In genomic region chr2L:819315-820032, dm6 we compare ENCODE assay signal across 1 fruit fly cellular context.
TF ChIP-seq lines count a peak whose summit lies in the region.

TSS of gene PGAP2 (minus strand) at chr2L:819508.
TSS of gene Clp (plus strand) at chr2L:819964.

TF ChIP-seq in whole organism, embryonic, 481 proteins besides CTCF, POLR2A, EP300 and RAD21 (continued from another document and continues in another):
- TF ChIP-seq seq (GFP tag; IDR thresholded peaks at IDR 0.05; lab: Robert Waterston, UW) (peak; percentile 38; the same call in 1 of the 2 replicates), CG15073 (GFP tag; optimal IDR thresholded peaks at IDR 0.05; lab: Kevin White, UChicago) (peak; percentile 33), run (tag; optimal IDR thresholded peaks at IDR 0.05; lab: Kevin White, UChicago) (no peak), ac (GFP tag; optimal IDR thresholded peaks at IDR 0.05; lab: Kevin White, UChicago) (no peak), CG6791 (GFP tag; IDR thresholded peaks at IDR 0.05; lab: Robert Waterston, UW; ENCODE audit: partially characterized antibody) (no peak), Rfx (GFP tag; IDR thresholded peaks at IDR 0.05; lab: Robert Waterston, UW) (peak; percentile 84), CG10654 (GFP tag; optimal IDR thresholded peaks at IDR 0.05; lab: Kevin White, UChicago) (peak; percentile 62), CG18011 (GFP tag; optimal IDR thresholded peaks at IDR 0.05; lab: Kevin White, UChicago) (peak; percentile 9), CG11696 (GFP tag; IDR thresholded peaks at IDR 0.05; lab: Robert Waterston, UW) (no peak), Atf-2 (GFP tag; optimal IDR thresholded peaks at IDR 0.05; lab: Kevin White, UChicago) (peak; percentile 30), CHES-1-like (GFP tag; optimal IDR thresholded peaks at IDR 0.05; lab: Kevin White, UChicago) (peak; percentile 30), grau (tag; optimal IDR thresholded peaks at IDR 0.05; lab: Kevin White, UChicago) (peak; percentile 79), CG15514 (GFP tag; optimal IDR thresholded peaks at IDR 0.05; lab: Kevin White, UChicago) (peak; percentile 59), sna (GFP tag; IDR thresholded peaks at IDR 0.05; lab: Robert Waterston, UW; ENCODE audit: partially characterized antibody) (no peak), CG2129 (GFP tag; IDR thresholded peaks at IDR 0.05; lab: Robert Waterston, UW; ENCODE audit: partially characterized antibody) (peak; percentile 21; the same call in 1 of the 2 replicates), Lim3 (GFP tag; IDR thresholded peaks at IDR 0.05; lab: Robert Waterston, UW) (no peak), CG8765 (GFP tag; IDR thresholded peaks at IDR 0.05; lab: Robert Waterston, UW) (peak; percentile 52; the same call in 1 of the 2 replicates), maf-S (GFP tag; optimal IDR thresholded peaks at IDR 0.05; lab: Kevin White, UChicago) (peak; percentile 3), CG4854 (GFP tag; optimal IDR thresholded peaks at IDR 0.05; lab: Kevin White, UChicago) (peak; percentile 20), disco-r (GFP tag; optimal IDR thresholded peaks at IDR 0.05; lab: Kevin White, UChicago) (no peak), Side (GFP tag; optimal IDR thresholded peaks at IDR 0.05; lab: Kevin White, UChicago) (no peak), sisA (GFP tag; IDR thresholded peaks at IDR 0.05; lab: Robert Waterston, UW) (peak; percentile 76), inv (GFP tag; IDR thresholded peaks at IDR 0.05; lab: Robert Waterston, UW; ENCODE audit: partially characterized antibody) (no peak), HmgZ (tag; optimal IDR thresholded peaks at IDR 0.05; lab: Kevin White, UChicago) (peak; percentile 80), Pdp1 (GFP tag; optimal IDR thresholded peaks at IDR 0.05; lab: Kevin White, UChicago) (peak; percentile 67 to 69), B-H1 (GFP tag; IDR thresholded peaks at IDR 0.05; lab: Robert Waterston, UW) (peak; percentile 72), ems (GFP tag; optimal IDR thresholded peaks at IDR 0.05; lab: Kevin White, UChicago) (peak; percentile 41), dpn (GFP tag; optimal IDR thresholded peaks at IDR 0.05; lab: Kevin White, UChicago) (peak; percentile 50 to 77), TFAM (GFP tag; optimal IDR thresholded peaks at IDR 0.05; lab: Kevin White, UChicago) (no peak), Dfd (GFP tag; optimal IDR thresholded peaks at IDR 0.05; lab: Kevin White, UChicago) (no peak), jumu (GFP tag; optimal IDR thresholded peaks at IDR 0.05; lab: Kevin White, UChicago) (peak; percentile 25), CG2889 (GFP tag; IDR thresholded peaks at IDR 0.05; lab: Robert Waterston, UW) (peak; percentile 59; the same call in 2 of the 3 replicates), Asciz (GFP tag; optimal IDR thresholded peaks at IDR 0.05; lab: Kevin White, UChicago) (no peak), org-1 (GFP tag; optimal IDR thresholded peaks at IDR 0.05; lab: Kevin White, UChicago) (peak; percentile 16), eve (GFP tag; optimal IDR thresholded peaks at IDR 0.05; lab: Kevin White, UChicago) (no peak), chif (GFP tag; optimal IDR thresholded peaks at IDR 0.05; lab: Kevin White, UChicago) (peak; percentile 43 to 56), CG14667 (GFP tag; IDR thresholded peaks at IDR 0.05; lab: Robert Waterston, UW) (peak; percentile 53; the same call in 1 of the 2 replicates), Dref (GFP tag; IDR thresholded peaks at IDR 0.05; lab: Robert Waterston, UW) (peak; percentile 74), CG18619 (GFP tag; optimal IDR thresholded peaks at IDR 0.05; lab: Kevin White, UChicago) (peak; percentile 64), NC2β (GFP tag; optimal IDR thresholded peaks at IDR 0.05; lab: Kevin White, UChicago) (no peak), B-H2 (GFP tag; optimal IDR thresholded peaks at IDR 0.05; lab: Kevin White, UChicago) (peak; percentile 23), CG13624 (GFP tag; optimal IDR thresholded peaks at IDR 0.05; lab: Kevin White, UChicago) (peak; percentile 20), CG34224 (GFP tag; IDR thresholded peaks at IDR 0.05; lab: Robert Waterston, UW; ENCODE audit: partially characterized antibody) (no peak; the same call in 2 of the 3 replicates), CG10147 (GFP tag; optimal IDR thresholded peaks at IDR 0.05; lab: Kevin White, UChicago) (peak; percentile 38), Neu2 (GFP tag; optimal IDR thresholded peaks at IDR 0.05; lab: Kevin White, UChicago; ENCODE audit: borderline replicate concordance) (peak; percentile 33), gcm2 (GFP tag; optimal IDR thresholded peaks at IDR 0.05; lab: Kevin White, UChicago) (no peak), CG1602 (GFP tag; optimal IDR thresholded peaks at IDR 0.05; lab: Kevin White, UChicago) (peak; percentile 79), danr (GFP tag; IDR thresholded peaks at IDR 0.05; lab: Robert Waterston, UW) (peak; percentile 57; the same call in 1 of the 2 replicates), gro (GFP tag; optimal IDR thresholded peaks at IDR 0.05; lab: Kevin White, UChicago) (peak; percentile 9), Six4 (GFP tag; optimal IDR thresholded peaks at IDR 0.05; lab: Kevin White, UChicago) (peak; percentile 47), Dp (GFP tag; optimal IDR thresholded peaks at IDR 0.05; lab: Kevin White, UChicago) (peak; percentile 17), CG6683 (GFP tag; optimal IDR thresholded peaks at IDR 0.05; lab: Kevin White, UChicago) (no peak), CG9727 (GFP tag; optimal IDR thresholded peaks at IDR 0.05; lab: Kevin White, UChicago) (peak; percentile 80), cg (GFP tag; optimal IDR thresholded peaks at IDR 0.05; lab: Kevin White, UChicago) (no peak), emc (GFP tag; optimal IDR thresholded peaks at IDR 0.05; lab: Kevin White, UChicago) (peak; percentile 13), ssp (GFP tag; IDR thresholded peaks at IDR 0.05; lab: Robert Waterston, UW) (peak; percentile 68), CG6765 (GFP tag; optimal IDR thresholded peaks at IDR 0.05; lab: Kevin White, UChicago) (no peak), NK7.1 (GFP tag; optimal IDR thresholded peaks at IDR 0.05; lab: Kevin White, UChicago) (peak; percentile 6), HmgD (GFP tag; optimal IDR thresholded peaks at IDR 0.05; lab: Kevin White, UChicago) (no peak), tll (GFP tag; optimal IDR thresholded peaks at IDR 0.05; lab: Kevin White, UChicago) (no peak), CG33213 (GFP tag; optimal IDR thresholded peaks at IDR 0.05; lab: Kevin White, UChicago) (no peak), CG12236 (GFP tag; optimal IDR thresholded peaks at IDR 0.05; lab: Kevin White, UChicago) (no peak), hkb (optimal IDR thresholded peaks at IDR 0.05; lab: Kevin White, UChicago) (no peak), hkb (GFP tag; IDR thresholded peaks at IDR 0.05; lab: Robert Waterston, UW) (peak; percentile 58; the same call in 1 of the 2 replicates), CG9609 (GFP tag; optimal IDR thresholded peaks at IDR 0.05; lab: Kevin White, UChicago) (peak; percentile 35), CG17802 (tag; optimal IDR thresholded peaks at IDR 0.05; lab: Kevin White, UChicago) (peak; percentile 24), sens (GFP tag; lab: Kevin White, UChicago) (peak; percentile 87), shn (GFP tag; optimal IDR thresholded peaks at IDR 0.05; lab: Kevin White, UChicago) (peak; percentile 21), grn (GFP tag; optimal IDR thresholded peaks at IDR 0.05; lab: Kevin White, UChicago) (no peak), CG4617 (GFP tag; optimal IDR thresholded peaks at IDR 0.05; lab: Kevin White, UChicago; ENCODE audit: borderline replicate concordance) (peak; percentile 61), cas (GFP tag; IDR thresholded peaks at IDR 0.05; lab: Robert Waterston, UW) (0 out of 2 replicates have a peak, but pooled peaks have one; percentile 13), Deaf1 (tag; optimal IDR thresholded peaks at IDR 0.05; lab: Kevin White, UChicago) (no peak), wdn (GFP tag; IDR thresholded peaks at IDR 0.05; lab: Robert Waterston, UW) (no peak), CG16779 (GFP tag; IDR thresholded peaks at IDR 0.05; lab: Robert Waterston, UW) (no peak), CG10979 (tag; optimal IDR thresholded peaks at IDR 0.05; lab: Kevin White, UChicago) (peak; percentile 85), Mrtf (GFP tag; IDR thresholded peaks at IDR 0.05; lab: Robert Waterston, UW) (peak; percentile 51; the same call in 1 of the 3 replicates), CG11504 (tag; optimal IDR thresholded peaks at IDR 0.05; lab: Kevin White, UChicago) (peak; percentile 80), tna (GFP tag; IDR thresholded peaks at IDR 0.05; lab: Robert Waterston, UW; ENCODE audit: partially characterized antibody) (peak; percentile 7; the same call in 1 of the 2 replicates), exex (tag; optimal IDR thresholded peaks at IDR 0.05; lab: Kevin White, UChicago) (peak; percentile 53), Ada2b (GFP tag; IDR thresholded peaks at IDR 0.05; lab: Robert Waterston, UW) (peak; percentile 61; the same call in 1 of the 2 replicates), twi (tag; optimal IDR thresholded peaks at IDR 0.05; lab: Kevin White, UChicago) (peak; percentile 63), Dll (GFP tag; IDR thresholded peaks at IDR 0.05; lab: Robert Waterston, UW; ENCODE audit: partially characterized antibody) (peak; percentile 70; the same call in 3 of the 4 replicates), Ssrp (tag; optimal IDR thresholded peaks at IDR 0.05; lab: Kevin White, UChicago) (peak; percentile 83), H2.0 (GFP tag; IDR thresholded peaks at IDR 0.05; lab: Robert Waterston, UW) (peak; percentile 83), Hmx (GFP tag; optimal IDR thresholded peaks at IDR 0.05; lab: Kevin White, UChicago) (no peak), Atf3 (GFP tag; optimal IDR thresholded peaks at IDR 0.05; lab: Kevin White, UChicago) (no peak), CG15011 (GFP tag; optimal IDR thresholded peaks at IDR 0.05; lab: Kevin White, UChicago) (peak; percentile 47), crc (GFP tag; optimal IDR thresholded peaks at IDR 0.05; lab: Kevin White, UChicago) (no peak), CG7556 (GFP tag; optimal IDR thresholded peaks at IDR 0.05; lab: Kevin White, UChicago) (peak; percentile 65), CG14441 (GFP tag; IDR thresholded peaks at IDR 0.05; lab: Robert Waterston, UW) (peak; percentile 76), fd96Cb (tag; optimal IDR thresholded peaks at IDR 0.05; lab: Kevin White, UChicago) (peak; percentile 62), Usf (GFP tag; optimal IDR thresholded peaks at IDR 0.05; lab: Kevin White, UChicago) (peak; percentile 49), CG31441 (GFP tag; IDR thresholded peaks at IDR 0.05; lab: Robert Waterston, UW) (peak; percentile 73), CG8290 (GFP tag; optimal IDR thresholded peaks at IDR 0.05; lab: Kevin White, UChicago) (peak; percentile 81), CG8290 (tag; optimal IDR thresholded peaks at IDR 0.05; lab: Kevin White, UChicago) (no peak), CG11456 (GFP tag; IDR thresholded peaks at IDR 0.05; lab: Robert Waterston, UW) (peak; percentile 73; the same call in 2 of the 3 replicates), gce (GFP tag; IDR thresholded peaks at IDR 0.05; lab: Robert Waterston, UW) (no peak), CG2199 (GFP tag; IDR thresholded peaks at IDR 0.05; lab: Robert Waterston, UW) (no peak), CG6654 (GFP tag; optimal IDR thresholded peaks at IDR 0.05; lab: Kevin White, UChicago) (peak; percentile 8), knrl (GFP tag; IDR thresholded peaks at IDR 0.05; lab: Robert Waterston, UW; ENCODE audit: partially characterized antibody) (peak; percentile 52; the same call in 2 of the 3 replicates), onecut (GFP tag; IDR thresholded peaks at IDR 0.05; lab: Robert Waterston, UW) (no peak; the same call in 1 of the 2 replicates), unc-4 (GFP tag; IDR thresholded peaks at IDR 0.05; lab: Robert Waterston, UW; ENCODE audit: partially characterized antibody) (peak; percentile 57; the same call in 1 of the 2 replicates), CG7928 (GFP tag; optimal IDR thresholded peaks at IDR 0.05; lab: Kevin White, UChicago) (no peak), ro (GFP tag; IDR thresholded peaks at IDR 0.05; lab: Robert Waterston, UW) (peak; percentile 30; the same call in 1 of the 2 replicates), rib (GFP tag; IDR thresholded peaks at IDR 0.05; lab: Robert Waterston, UW) (peak; percentile 20; the same call in 1 of the 2 replicates), Hr39 (optimal IDR thresholded peaks at IDR 0.05; lab: Kevin White, UChicago) (no peak), nom (GFP tag; optimal IDR thresholded peaks at IDR 0.05; lab: Kevin White, UChicago) (peak; percentile 3), Hey (tag; optimal IDR thresholded peaks at IDR 0.05; lab: Kevin White, UChicago) (no peak), lmd (GFP tag; IDR thresholded peaks at IDR 0.05; lab: Robert Waterston, UW) (peak; percentile 84), CG9215 (GFP tag; IDR thresholded peaks at IDR 0.05; lab: Robert Waterston, UW) (peak; percentile 77; the same call in 1 of the 2 replicates), MTF-1 (GFP tag; optimal IDR thresholded peaks at IDR 0.05; lab: Kevin White, UChicago; ENCODE audit: borderline replicate concordance) (no peak), ab (GFP tag; optimal IDR thresholded peaks at IDR 0.05; lab: Kevin White, UChicago) (no peak), otp (GFP tag; IDR thresholded peaks at IDR 0.05; lab: Robert Waterston, UW) (0 out of 3 replicates have a peak, but pooled peaks have one; percentile 26), zf30C (GFP tag; optimal IDR thresholded peaks at IDR 0.05; lab: Kevin White, UChicago) (no peak), abd-A (tag; optimal IDR thresholded peaks at IDR 0.05; lab: Kevin White, UChicago) (no peak), Mad (GFP tag; optimal IDR thresholded peaks at IDR 0.05; lab: Kevin White, UChicago) (peak; percentile 65), ewg (GFP tag; optimal IDR thresholded peaks at IDR 0.05; lab: Kevin White, UChicago) (peak; percentile 54), Myb (GFP tag; optimal IDR thresholded peaks at IDR 0.05; lab: Kevin White, UChicago) (no peak), CG1603 (tag; optimal IDR thresholded peaks at IDR 0.05; lab: Kevin White, UChicago) (peak; percentile 48), Doc3 (GFP tag; IDR thresholded peaks at IDR 0.05; lab: Robert Waterston, UW; ENCODE audit: partially characterized antibody) (0 out of 3 replicates have a peak, but pooled peaks have one; percentile 40), ap (GFP tag; IDR thresholded peaks at IDR 0.05; lab: Robert Waterston, UW) (peak; percentile 62; the same call in 1 of the 2 replicates), CG2202 (tag; optimal IDR thresholded peaks at IDR 0.05; lab: Kevin White, UChicago) (no peak), oc (tag; optimal IDR thresholded peaks at IDR 0.05; lab: Kevin White, UChicago) (peak; percentile 38), Poxn (GFP tag; IDR thresholded peaks at IDR 0.05; lab: Robert Waterston, UW) (peak; percentile 23; the same call in 1 of the 2 replicates), CG8924 (tag; optimal IDR thresholded peaks at IDR 0.05; lab: Kevin White, UChicago) (peak; percentile 77), CG12391 (tag; optimal IDR thresholded peaks at IDR 0.05; lab: Kevin White, UChicago) (peak; percentile 89), scrt (GFP tag; optimal IDR thresholded peaks at IDR 0.05; lab: Kevin White, UChicago) (no peak)
